Worm (Caenorhabditis elegans) whole organism, L4/young adult: ENCODE results near the gene C02B8.6.

Source experiments
- W03F9.2 ChIP-seq: fragments of 150-350 bp; optimal IDR thresholded peaks from 2 replicates; lab custom pipeline; 2014; ENCODE audit warnings: missing biosample characterization, missing genetic modification characterization
- dao-5 ChIP-seq: sonication (generic microtip); optimal IDR thresholded peaks from 2 replicates; lab custom pipeline; 2016; ENCODE audit warnings: missing genotype, missing genetic modification characterization, moderate library complexity, missing compliant biosample characterization
- him-1 ChIP-seq: sonication (generic microtip); optimal IDR thresholded peaks from 2 replicates; lab custom pipeline; 2016; ENCODE audit warnings: missing genotype, missing genetic modification reagents, missing genetic modification characterization, missing compliant biosample characterization

Gene C02B8.6

ce11 chrX:8103899-8104298, 32.2 kb downstream of the C02B8.6 start, which contains the start of gene K07E3.2:
Gene K07E3.2, plus strand, starts transcription at chrX:8104298.
- TF ChIP-seq him-1 (tag; lab: Kevin White, UChicago) (no peak), dao-5 (tag; lab: Kevin White, UChicago) (no peak), W03F9.2 (tag; lab: Kevin White, UChicago) (no peak)

ce11 chrX:8098813-8099360, 37.2 kb downstream of the C02B8.6 start, which contains the start of gene catp-5:
Gene catp-5, minus strand, starts transcription at chrX:8098863.
- TF ChIP-seq him-1 (tag; lab: Kevin White, UChicago) (no peak), W03F9.2 (tag; lab: Kevin White, UChicago) (no peak), dao-5 (tag; lab: Kevin White, UChicago) (no peak)

DNA sequence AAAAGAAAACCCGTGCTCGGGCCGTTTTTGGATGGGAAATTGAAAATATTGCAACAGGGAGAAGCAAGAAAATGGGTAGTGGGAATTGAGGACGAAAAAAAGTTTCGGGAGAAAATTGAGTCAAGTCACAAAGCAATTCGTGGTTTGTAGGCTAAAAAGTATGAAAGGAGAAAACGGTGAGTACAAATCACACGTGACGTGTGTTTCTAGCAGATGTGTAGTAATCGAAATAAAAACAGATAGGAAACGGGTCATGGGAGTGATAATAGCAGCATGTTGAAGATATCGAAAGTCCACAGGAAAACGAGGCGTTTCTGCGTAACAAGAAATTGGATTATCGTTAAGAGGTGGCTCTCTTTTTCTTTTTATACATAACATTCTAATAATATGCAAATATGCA, 46.2 kb downstream of the C02B8.6 start:
- TF ChIP-seq W03F9.2 (tag; lab: Kevin White, UChicago), result no peak
- TF ChIP-seq dao-5 (tag; lab: Kevin White, UChicago), result no peak
- no peak for TF ChIP-seq him-1 (tag; lab: Kevin White, UChicago)

DNA sequence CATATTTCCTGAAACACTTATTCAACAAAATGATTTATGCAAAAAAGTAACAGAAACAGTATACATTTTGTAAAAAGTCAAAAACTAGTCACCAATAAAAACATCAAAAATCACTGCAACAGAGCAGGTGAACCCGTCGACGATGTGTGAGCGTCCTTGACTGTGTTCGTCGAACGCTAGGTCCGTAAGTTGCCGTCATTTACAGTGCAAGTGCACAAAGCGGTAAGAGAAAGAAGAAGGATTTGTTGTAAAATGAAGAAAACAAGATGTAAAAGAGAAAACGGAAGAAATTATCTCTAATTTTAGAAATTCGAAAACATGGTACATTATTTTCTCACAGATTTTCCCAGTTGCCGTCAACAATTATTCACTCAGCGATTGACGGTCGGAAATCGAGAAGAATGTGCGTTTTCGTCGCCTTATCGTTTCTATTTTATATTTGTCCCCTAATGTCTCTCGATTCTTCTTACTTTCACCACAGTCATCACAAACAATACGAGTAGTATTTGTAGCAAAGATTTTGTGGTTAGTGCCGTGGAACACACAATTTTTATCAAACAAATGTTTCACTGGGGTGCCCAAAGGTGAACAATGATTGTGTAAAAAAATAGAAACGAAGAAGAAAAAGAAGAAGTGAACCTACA, 46.7 kb downstream of the C02B8.6 start:
- no peak for TF ChIP-seq him-1 (tag; lab: Kevin White, UChicago)

DNA sequence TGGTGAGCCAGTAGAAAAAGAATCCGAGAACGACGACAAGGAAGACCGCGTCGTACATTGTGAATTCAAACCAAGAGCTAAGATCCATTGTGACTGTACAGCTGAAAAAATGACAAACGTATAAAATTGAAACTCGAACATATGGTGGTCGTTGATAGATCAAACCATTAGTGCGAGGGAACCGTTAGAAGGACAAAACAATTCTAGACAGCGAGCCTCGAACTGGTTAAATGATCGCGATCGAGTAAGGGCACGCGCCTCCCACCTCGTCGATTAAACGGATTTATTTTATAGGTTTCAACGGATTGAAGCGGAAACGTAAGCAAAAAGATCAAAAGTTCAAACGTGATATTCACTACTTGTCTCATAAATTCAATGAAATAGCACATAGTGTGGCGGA, 47.7 kb downstream of the C02B8.6 start, which contains the start of gene vem-1:
TSS of gene vem-1 (minus strand) at position 101 of the 400 bp plus-strand sequence.
- TF ChIP-seq him-1 (tag; lab: Kevin White, UChicago) (no peak), dao-5 (tag; lab: Kevin White, UChicago) (no peak), W03F9.2 (tag; lab: Kevin White, UChicago) (no peak)

- TF ChIP-seq him-1 (tag; lab: Kevin White, UChicago), result no peak
- no peak for TF ChIP-seq W03F9.2 (tag; lab: Kevin White, UChicago)
- TF ChIP-seq dao-5 (tag; lab: Kevin White, UChicago), result no peak
These were observed 49.1 kb downstream of the C02B8.6 start for ce11 chrX:8086725-8087641.

DNA sequence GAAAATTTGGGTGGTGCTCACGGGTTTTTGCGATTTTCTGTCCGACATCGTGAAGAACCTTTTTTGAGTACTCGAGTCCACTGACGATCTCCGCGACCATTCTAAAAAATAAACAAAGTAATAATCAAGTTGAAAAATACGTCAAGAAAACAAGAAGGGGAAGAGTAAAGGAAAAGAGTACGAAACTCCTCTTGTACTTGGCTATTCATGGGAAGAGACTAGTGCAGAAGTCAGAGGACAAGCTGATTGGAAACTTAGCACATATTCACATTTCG, 49.7 kb downstream of the C02B8.6 start, which contains the start of gene dao-3:
TSS of gene dao-3 (minus strand) at position 101 of the 275 bp plus-strand sequence.
- TF ChIP-seq W03F9.2 (tag; lab: Kevin White, UChicago) (no peak), him-1 (tag; lab: Kevin White, UChicago) (no peak), dao-5 (tag; lab: Kevin White, UChicago) (no peak)

ce11 chrX:8084669-8085068, 51.5 kb downstream of the C02B8.6 start:
- TF ChIP-seq him-1 (tag; lab: Kevin White, UChicago), result no peak
- no peak for TF ChIP-seq dao-5 (tag; lab: Kevin White, UChicago)

- no peak for TF ChIP-seq W03F9.2 (tag; lab: Kevin White, UChicago)
- TF ChIP-seq dao-5 (tag; lab: Kevin White, UChicago), result no peak
- no peak for TF ChIP-seq him-1 (tag; lab: Kevin White, UChicago)
These were observed 52.2 kb downstream of the C02B8.6 start, which contains the start of gene K07E3.4 for ce11 chrX:8083919-8084318. Gene K07E3.4, minus strand, starts transcription at chrX:8084018.

DNA sequence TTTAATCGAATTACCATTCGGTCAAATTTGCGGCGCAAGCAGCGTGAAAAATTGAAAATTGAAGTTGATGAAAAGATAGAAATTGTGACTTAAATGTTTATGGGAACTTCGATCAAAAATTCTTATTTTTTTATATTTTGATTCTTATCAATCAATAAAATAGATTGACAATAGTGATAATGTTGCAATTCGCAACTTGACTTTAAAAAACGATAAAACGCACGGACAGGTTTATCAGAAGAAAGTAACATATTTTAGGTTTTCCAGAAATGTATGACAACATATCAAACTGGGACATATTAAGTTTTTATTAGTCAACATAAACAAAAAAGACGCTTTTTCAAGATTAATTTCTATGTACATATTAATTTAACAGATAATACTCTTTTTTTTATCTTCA, 52.8 kb downstream of the C02B8.6 start:
- TF ChIP-seq him-1 (tag; lab: Kevin White, UChicago), result no peak
- no peak for TF ChIP-seq W03F9.2 (tag; lab: Kevin White, UChicago)
- no peak for TF ChIP-seq dao-5 (tag; lab: Kevin White, UChicago)
